Fruit fly (Drosophila melanogaster): ENCODE measurements around the gene CG5953.

CG5953 gene

dm6 chr2L:16492617-16493203, 40.0 kb downstream of the CG5953 start (continued):
- peak; percentile 14 for TF ChIP-seq CG15479 (GFP tag; optimal IDR thresholded peaks at IDR 0.05)
- no peak for TF ChIP-seq CG1647 (GFP tag; optimal IDR thresholded peaks at IDR 0.05)
- peak; percentile 32 for TF ChIP-seq schlank (tag; optimal IDR thresholded peaks at IDR 0.05)
- peak; percentile 18; the same call in 1 of the 3 replicates for TF ChIP-seq CG11560 (tag; IDR thresholded peaks at IDR 0.05)
- peak; percentile 86 for TF ChIP-seq CoRest (tag; optimal IDR thresholded peaks at IDR 0.05)
- peak; percentile 79 for TF ChIP-seq PHDP (tag; optimal IDR thresholded peaks at IDR 0.05)
- TF ChIP-seq CG7786 (GFP tag; optimal IDR thresholded peaks at IDR 0.05) = peak; percentile 51
- TF ChIP-seq Doc2 (GFP tag; IDR thresholded peaks at IDR 0.05) = no peak
- TF ChIP-seq Taf1 (GFP tag; IDR thresholded peaks at IDR 0.05) = peak; percentile 56; the same call in 1 of the 2 replicates
- peak; percentile 86 for TF ChIP-seq CG17829 (tag; optimal IDR thresholded peaks at IDR 0.05)
- no peak for TF ChIP-seq Hmx (GFP tag; optimal IDR thresholded peaks at IDR 0.05)
- peak; percentile 54; the same call in 2 of the 3 replicates for TF ChIP-seq B-H1 (GFP tag; IDR thresholded peaks at IDR 0.05)
- TF ChIP-seq Blimp-1 (GFP tag; optimal IDR thresholded peaks at IDR 0.05) = peak; percentile 87
- no peak for TF ChIP-seq p53 (GFP tag; optimal IDR thresholded peaks at IDR 0.05)
- TF ChIP-seq cad (GFP tag; optimal IDR thresholded peaks at IDR 0.05) = no peak
- TF ChIP-seq CG10462 (GFP tag; optimal IDR thresholded peaks at IDR 0.05) = peak; percentile 26
- peak; percentile 74 for TF ChIP-seq CG14014 (GFP tag; IDR thresholded peaks at IDR 0.05)
- peak; percentile 75 for TF ChIP-seq CrebB (tag; optimal IDR thresholded peaks at IDR 0.05)
- TF ChIP-seq H2.0 (GFP tag; IDR thresholded peaks at IDR 0.05) = peak; percentile 53; the same call in 1 of the 2 replicates
- no peak; the same call in 1 of the 2 replicates for TF ChIP-seq CG14667 (GFP tag; IDR thresholded peaks at IDR 0.05)
- peak; percentile 27 for TF ChIP-seq CTCF (GFP tag; optimal IDR thresholded peaks at IDR 0.05)
- peak; percentile 61 for TF ChIP-seq sisA (GFP tag; IDR thresholded peaks at IDR 0.05)
- peak; percentile 69 for TF ChIP-seq CG16815 (GFP tag; optimal IDR thresholded peaks at IDR 0.05)
- peak; percentile 72 for TF ChIP-seq ttk (GFP tag; IDR thresholded peaks at IDR 0.05)
- peak; percentile 47; the same call in 1 of the 2 replicates for TF ChIP-seq CG11247 (GFP tag; IDR thresholded peaks at IDR 0.05)
- TF ChIP-seq mld (GFP tag; IDR thresholded peaks at IDR 0.05; ENCODE audit: partially characterized antibody) = no peak
- TF ChIP-seq lbe (GFP tag; optimal IDR thresholded peaks at IDR 0.05) = peak; percentile 83
- peak; percentile 75 for TF ChIP-seq corto (GFP tag; optimal IDR thresholded peaks at IDR 0.05)
- TF ChIP-seq CG10366 (GFP tag; IDR thresholded peaks at IDR 0.05) = peak; percentile 66
- peak; percentile 64; the same call in 1 of the 2 replicates for TF ChIP-seq seq (GFP tag; IDR thresholded peaks at IDR 0.05)
- no peak for TF ChIP-seq ato (GFP tag; IDR thresholded peaks at IDR 0.05; ENCODE audit: partially characterized antibody)
- no peak for TF ChIP-seq Dll (GFP tag; IDR thresholded peaks at IDR 0.05; ENCODE audit: partially characterized antibody)
- TF ChIP-seq CG17568 (GFP tag; optimal IDR thresholded peaks at IDR 0.05) = peak; percentile 64
- peak; percentile 59 for TF ChIP-seq NFAT (GFP tag; IDR thresholded peaks at IDR 0.05)
- peak; percentile 49; the same call in 1 of the 3 replicates for TF ChIP-seq CG11093 (GFP tag; IDR thresholded peaks at IDR 0.05)
- TF ChIP-seq Hr51 (GFP tag; optimal IDR thresholded peaks at IDR 0.05) = peak; percentile 49 to 86
- TF ChIP-seq gfzf (GFP tag; optimal IDR thresholded peaks at IDR 0.05) = no peak
- TF ChIP-seq CG11695 (GFP tag; IDR thresholded peaks at IDR 0.05) = peak; percentile 69
- no peak for TF ChIP-seq unc-4 (GFP tag; IDR thresholded peaks at IDR 0.05; ENCODE audit: partially characterized antibody)
- TF ChIP-seq row (GFP tag; IDR thresholded peaks at IDR 0.05) = peak; percentile 93
- no peak for TF ChIP-seq pzg (GFP tag; optimal IDR thresholded peaks at IDR 0.05)
- peak; percentile 47 for TF ChIP-seq CG8281 (tag; optimal IDR thresholded peaks at IDR 0.05)
- peak; percentile 57 for TF ChIP-seq Antp (GFP tag; optimal IDR thresholded peaks at IDR 0.05)
- TF ChIP-seq CG1233 (GFP tag; optimal IDR thresholded peaks at IDR 0.05) = peak; percentile 62
- no peak for TF ChIP-seq br (optimal IDR thresholded peaks at IDR 0.05)
- TF ChIP-seq Ptx1 (GFP tag; IDR thresholded peaks at IDR 0.05) = peak; percentile 87
- TF ChIP-seq CG11696 (GFP tag; IDR thresholded peaks at IDR 0.05) = peak; percentile 58; the same call in 1 of the 2 replicates
- 0 out of 3 replicates have a peak, but pooled peaks have one; percentile 24 for TF ChIP-seq CG6791 (GFP tag; IDR thresholded peaks at IDR 0.05; ENCODE audit: partially characterized antibody)
- TF ChIP-seq CG18262 (tag; optimal IDR thresholded peaks at IDR 0.05) = peak; percentile 84
- peak; percentile 77 for TF ChIP-seq lilli (GFP tag; optimal IDR thresholded peaks at IDR 0.05)
- TF ChIP-seq Ets65A (GFP tag) = peak; percentile 91
